Worm (Caenorhabditis elegans) whole organism, L1 larva: ENCODE data around the gene slc-17.4.
A peak's percentile ranks its signal among the peaks of the same experiment; 100 is the strongest.

Source experiments
- F16B12.6 ChIP-seq: fragments of 150-350 bp; optimal IDR thresholded peaks from 2 replicates; lab custom pipeline; 2014; ENCODE audit warnings: missing biosample characterization, missing genetic modification characterization
- Y116A8C.19 ChIP-seq: sonication (generic microtip); optimal IDR thresholded peaks from 2 replicates; lab custom pipeline; 2016; ENCODE audit warnings: missing compliant biosample characterization, missing genetic modification characterization, borderline replicate concordance
- aha-1 ChIP-seq: fragments of 150-350 bp; optimal IDR thresholded peaks from 2 replicates; lab custom pipeline; 2014; ENCODE audit warnings: missing biosample characterization, missing genetic modification characterization
- blmp-1 ChIP-seq: fragments of 150-350 bp; optimal IDR thresholded peaks from 2 replicates; lab custom pipeline; 2014; ENCODE audit warnings: missing biosample characterization, missing genetic modification characterization
- ceh-63 ChIP-seq: fragments of 200-800 bp; sonication (Bioruptor generic); optimal IDR thresholded peaks from 2 replicates; lab custom pipeline; 2018; ENCODE audit warnings: mild to moderate bottlenecking, missing genetic modification characterization, missing compliant biosample characterization
- ceh-8 ChIP-seq: fragments of 200-800 bp; sonication (Bioruptor generic); optimal IDR thresholded peaks from 2 replicates; lab custom pipeline; 2018; ENCODE audit warnings: mild to moderate bottlenecking, missing genetic modification characterization, moderate library complexity, missing compliant biosample characterization
- ceh-88 ChIP-seq: fragments of 200-800 bp; sonication (Bioruptor generic); IDR thresholded peaks from 2 replicates; pipeline ENCODE4 v1.3.6; 2022; ENCODE audit warnings: missing genetic modification characterization, missing compliant biosample characterization
- ceh-90 ChIP-seq: sonication (generic microtip); optimal IDR thresholded peaks from 2 replicates; lab custom pipeline; 2016; ENCODE audit warnings: missing genetic modification characterization, missing compliant biosample characterization
- ces-1 ChIP-seq: fragments of 150-350 bp; optimal IDR thresholded peaks from 2 replicates; lab custom pipeline; 2014; ENCODE audit warnings: missing biosample characterization, missing genetic modification reagents, missing genetic modification characterization
- dpl-1 ChIP-seq, 3 experiments: fragments of 150-350 bp in 2 of 3; sonication (generic microtip) in 1 of 3; optimal IDR thresholded peaks; 2 replicates each; lab custom pipeline; 2014 to 2017; ENCODE audit warnings: missing biosample characterization in 3 of 3, missing genetic modification characterization in 3 of 3, missing genetic modification reagents in 3 of 3
- efl-1 ChIP-seq, 4 experiments: fragments of 150-350 bp; optimal IDR thresholded peaks in 3 of 4; peaks in 1 of 4; 1 replicate in 1 of 4; 2 replicates in 3 of 4; lab custom pipeline; 2014; ENCODE audit warnings: missing biosample characterization in 2 of 4, missing genetic modification characterization in 2 of 4, missing genetic modification reagents in 2 of 4
- elt-2 ChIP-seq: sonication (generic microtip); optimal IDR thresholded peaks from 2 replicates; lab custom pipeline; 2016; ENCODE audit warnings: missing genetic modification characterization, mild to moderate bottlenecking, inconsistent platforms, missing compliant biosample characterization, missing genetic modification reagents
- ets-5 ChIP-seq: fragments of 200-800 bp; sonication (Bioruptor generic); IDR thresholded peaks from 2 replicates; pipeline ENCODE4 v1.3.6; 2022; ENCODE audit warnings: missing genetic modification characterization, missing compliant biosample characterization
- fkh-10 ChIP-seq: sonication (generic microtip); optimal IDR thresholded peaks from 2 replicates; lab custom pipeline; 2017; ENCODE audit warnings: missing biosample characterization, missing genetic modification reagents, missing genetic modification characterization
- hlh-4 ChIP-seq: sonication (generic microtip); optimal IDR thresholded peaks from 2 replicates; lab custom pipeline; 2016; ENCODE audit warnings: mild to moderate bottlenecking, missing genetic modification characterization, missing compliant biosample characterization
- irx-1 ChIP-seq: sonication (generic microtip); optimal IDR thresholded peaks from 2 replicates; lab custom pipeline; 2016; ENCODE audit warnings: missing genetic modification characterization, missing compliant biosample characterization
- jun-1 ChIP-seq: fragments of 150-350 bp; optimal IDR thresholded peaks from 2 replicates; lab custom pipeline; 2014; ENCODE audit warnings: missing biosample characterization, missing genetic modification reagents, missing genetic modification characterization
- lin-14 ChIP-seq: fragments of 200-800 bp; sonication (Bioruptor generic); optimal IDR thresholded peaks from 2 replicates; lab custom pipeline; 2018; ENCODE audit warnings: mild to moderate bottlenecking, missing genetic modification characterization, moderate library complexity, missing compliant biosample characterization
- lin-39 ChIP-seq: fragments of 150-350 bp; optimal IDR thresholded peaks from 2 replicates; lab custom pipeline; 2014; ENCODE audit warnings: missing biosample characterization, missing genetic modification reagents, missing genetic modification characterization
- lsy-2 ChIP-seq, 2 experiments: fragments of 150-350 bp; optimal IDR thresholded peaks; 2 replicates each; lab custom pipeline; 2014; ENCODE audit warnings: missing biosample characterization in 2 of 2, missing genetic modification characterization in 2 of 2
- mep-1 ChIP-seq: fragments of 150-350 bp; optimal IDR thresholded peaks from 2 replicates; lab custom pipeline; 2014; ENCODE audit warnings: missing biosample characterization, missing genetic modification characterization
- nhr-11 ChIP-seq: fragments of 150-350 bp; optimal IDR thresholded peaks from 2 replicates; lab custom pipeline; 2014; ENCODE audit warnings: missing biosample characterization, missing genetic modification characterization
- nhr-12 ChIP-seq: sonication (generic microtip); optimal IDR thresholded peaks from 2 replicates; lab custom pipeline; 2017; ENCODE audit warnings: missing biosample characterization, missing genetic modification characterization
- nhr-19 ChIP-seq: fragments of 200-800 bp; sonication (Bioruptor generic); conservative IDR thresholded peaks from 2 replicates; pipeline ENCODE4 v1.3.6; 2022; ENCODE audit warnings: missing genetic modification characterization, missing compliant biosample characterization
- nhr-47 ChIP-seq: sonication (generic microtip); optimal IDR thresholded peaks from 2 replicates; lab custom pipeline; 2016; ENCODE audit warnings: mild to moderate bottlenecking, missing genetic modification characterization, moderate library complexity, missing compliant biosample characterization
- nhr-76 ChIP-seq: sonication (generic microtip); optimal IDR thresholded peaks from 2 replicates; lab custom pipeline; 2017; ENCODE audit warnings: missing biosample characterization, missing genetic modification characterization
- nhr-77 ChIP-seq: fragments of 150-350 bp; optimal IDR thresholded peaks from 2 replicates; lab custom pipeline; 2014; ENCODE audit warnings: missing biosample characterization, missing genetic modification characterization
- pag-3 ChIP-seq: sonication (generic microtip); optimal IDR thresholded peaks from 2 replicates; lab custom pipeline; 2017; ENCODE audit warnings: missing genetic modification characterization, mild to moderate bottlenecking, missing compliant biosample characterization, antibody characterized with exemption, borderline replicate concordance; ENCODE audit not compliant: insufficient read depth
- pqm-1 ChIP-seq: sonication (generic microtip); optimal IDR thresholded peaks from 3 replicates; lab custom pipeline; 2017; ENCODE audit warnings: missing biosample characterization, missing genetic modification characterization
- snpc-4 ChIP-seq: fragments of 150-350 bp; optimal IDR thresholded peaks from 2 replicates; lab custom pipeline; 2014; ENCODE audit warnings: missing biosample characterization, missing genetic modification characterization
- snu-23 ChIP-seq: sonication (generic microtip); optimal IDR thresholded peaks from 2 replicates; lab custom pipeline; 2016; ENCODE audit warnings: missing genetic modification characterization, missing compliant biosample characterization
- sptf-1 ChIP-seq: fragments of 150-350 bp; optimal IDR thresholded peaks from 2 replicates; lab custom pipeline; 2014; ENCODE audit warnings: missing biosample characterization, missing genetic modification characterization
- sup-37 ChIP-seq: fragments of 200-800 bp; sonication (Bioruptor generic); optimal IDR thresholded peaks from 2 replicates; lab custom pipeline; 2018; ENCODE audit warnings: mild to moderate bottlenecking, missing genetic modification characterization, missing compliant biosample characterization
- tlp-1 ChIP-seq: fragments of 150-350 bp; optimal IDR thresholded peaks from 2 replicates; lab custom pipeline; 2014; ENCODE audit warnings: missing biosample characterization, missing genetic modification characterization
- unc-30 ChIP-seq: sonication (generic microtip); optimal IDR thresholded peaks from 2 replicates; lab custom pipeline; 2017; ENCODE audit warnings: missing biosample characterization, missing genetic modification characterization
- unc-86 ChIP-seq: sonication (generic microtip); optimal IDR thresholded peaks from 2 replicates; lab custom pipeline; 2016; ENCODE audit warnings: missing genetic modification characterization, missing compliant biosample characterization
- ztf-4 ChIP-seq: fragments of 150-350 bp; optimal IDR thresholded peaks from 2 replicates; lab custom pipeline; 2014; ENCODE audit warnings: missing biosample characterization, missing genetic modification characterization

Gene slc-17.4

DNA sequence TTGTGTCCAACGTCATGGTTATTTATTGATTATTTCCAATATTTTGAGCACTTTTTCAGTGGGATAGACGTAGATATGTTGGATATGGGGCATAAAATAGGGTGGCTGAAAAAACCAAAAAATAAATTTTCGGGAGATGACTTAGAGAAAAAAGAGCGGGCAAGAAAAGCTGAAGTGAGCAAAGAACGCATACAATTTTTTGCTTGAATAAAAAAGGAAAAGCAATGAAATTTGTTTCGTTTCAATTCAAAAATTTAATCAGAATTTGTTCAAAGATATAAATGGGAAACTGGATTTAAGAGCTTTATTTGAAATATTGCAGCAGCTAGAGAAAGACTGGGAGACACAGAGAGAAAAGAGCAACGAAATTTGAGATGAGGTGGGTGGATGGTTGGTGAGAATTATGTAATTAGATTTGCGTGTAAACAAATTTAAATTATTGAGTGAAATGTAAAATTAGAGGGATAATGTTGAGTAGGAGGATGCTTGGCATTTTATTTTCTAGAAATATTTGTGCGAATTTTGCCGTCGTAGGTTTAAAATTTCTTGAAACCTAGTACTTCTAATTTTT, at the start of gene slc-17.4, which contains the start of gene T28F3.11:
TSS of gene slc-17.4 (minus strand) at position 105 of the 571 bp plus-strand sequence.
TSS of gene T28F3.11 (minus strand) at position 51 of the 571 bp plus-strand sequence.
- TF ChIP-seq pqm-1 (tag; lab: Kevin White, UChicago) (no peak), lin-14 (GFP tag; lab: Kevin White, UChicago) (peak; percentile 43)

DNA sequence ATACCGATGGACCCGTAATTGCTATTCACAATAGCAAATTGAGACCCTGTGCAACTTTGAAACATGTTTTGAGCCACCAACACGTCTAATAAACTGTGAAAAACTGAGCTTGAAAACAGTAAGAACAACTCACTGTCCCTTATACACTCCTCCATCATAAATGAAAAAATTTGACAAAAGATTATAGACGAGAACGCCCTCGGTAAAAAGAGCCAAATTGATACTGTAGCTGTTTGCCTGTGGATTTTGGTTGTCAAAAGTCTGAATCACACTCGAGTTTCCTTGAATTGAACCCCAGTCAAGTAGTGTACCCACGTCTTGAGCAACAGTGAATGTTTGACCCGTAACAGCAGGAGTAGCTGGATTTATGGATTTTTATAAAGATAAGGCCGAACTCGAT, 49.5 kb upstream of the slc-17.4 start:
- TF ChIP-seq jun-1, result no peak
- no peak for TF ChIP-seq nhr-12
- no peak for TF ChIP-seq ztf-4 (tag; lab: Kevin White, UChicago)
- TF ChIP-seq ceh-90, result no peak
- TF ChIP-seq sup-37 (GFP tag; lab: Kevin White, UChicago), result no peak
- no peak for TF ChIP-seq irx-1 (tag; lab: Kevin White, UChicago)
- TF ChIP-seq ceh-8 (GFP tag; lab: Kevin White, UChicago), result no peak
- no peak for TF ChIP-seq nhr-19 (GFP tag; lab: Robert Waterston, UW)

DNA sequence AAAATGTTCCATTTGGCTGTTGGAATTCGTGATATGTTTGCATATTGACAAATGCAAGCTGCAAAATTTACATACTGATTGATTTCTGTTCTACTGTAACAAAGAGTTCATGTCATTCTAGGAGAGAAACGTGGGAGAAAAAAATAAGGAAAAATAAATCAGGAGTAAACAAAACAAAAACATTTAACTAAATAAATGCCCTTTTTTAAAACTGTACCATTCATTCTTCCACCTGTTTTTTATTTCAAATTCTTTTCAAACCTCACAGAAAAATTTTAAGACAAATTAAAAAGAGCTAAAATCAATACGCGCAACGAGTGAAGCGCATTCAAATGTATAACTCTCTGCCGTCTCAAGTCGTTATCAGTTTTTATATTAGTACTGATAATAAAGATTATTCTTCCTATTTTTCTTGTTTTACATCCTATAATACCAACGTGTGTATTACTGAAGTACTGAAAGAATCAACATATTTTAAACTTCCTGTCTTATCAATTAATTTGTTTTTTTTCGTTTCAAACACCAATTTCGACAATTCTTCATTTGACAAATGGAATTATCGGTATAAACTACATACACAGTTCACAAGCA, 47.5 kb upstream of the slc-17.4 start, which contains the start of gene C49C3.10:
TSS of gene C49C3.10 (minus strand) at position 51 of the 591 bp plus-strand sequence.
- TF ChIP-seq ces-1 (no peak), jun-1 (peak; percentile 76), snu-23 (GFP tag; lab: Kevin White, UChicago) (no peak), tlp-1 (tag; lab: Kevin White, UChicago) (peak; percentile 14), elt-2 (peak; percentile 87), pqm-1 (tag; lab: Kevin White, UChicago) (peak; percentile 23)

DNA sequence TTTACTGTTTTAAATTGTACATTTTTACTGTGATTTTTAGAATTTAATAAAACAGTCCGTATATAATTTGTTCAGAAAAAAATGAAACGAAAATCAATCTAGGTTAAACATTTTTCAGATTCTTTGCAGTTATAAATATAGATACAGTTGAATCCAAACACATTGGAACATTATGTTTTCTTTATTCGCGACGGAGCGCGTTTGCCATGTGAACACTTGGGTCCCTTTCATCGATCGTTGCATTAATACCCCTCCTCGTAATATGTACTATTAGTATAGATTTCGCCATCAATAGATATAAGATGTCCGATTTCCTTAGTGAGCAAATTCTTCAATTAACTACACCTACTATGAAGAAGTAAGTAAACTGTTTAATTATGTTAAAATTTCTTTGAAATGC, 43.5 kb upstream of the slc-17.4 start, which contains the start of gene C49C3.8:
TSS of gene C49C3.8 (plus strand) at position 173 of the 400 bp plus-strand sequence.
- TF ChIP-seq unc-30 (tag; lab: Kevin White, UChicago) (no peak), nhr-11 (no peak), ceh-88 (GFP tag; lab: Robert Waterston, UW) (no peak), ceh-90 (no peak), F16B12.6 (no peak), unc-86 (tag; lab: Kevin White, UChicago) (no peak), pqm-1 (tag; lab: Kevin White, UChicago) (no peak), ceh-63 (no peak), Y116A8C.19 (tag; lab: Kevin White, UChicago) (no peak), ets-5 (GFP tag; lab: Robert Waterston, UW) (no peak), mep-1 (tag; lab: Kevin White, UChicago) (peak; percentile 29), lin-14 (GFP tag; lab: Kevin White, UChicago) (peak; percentile 60), nhr-76 (tag; lab: Kevin White, UChicago) (no peak), lin-39 (tag; lab: Kevin White, UChicago) (no peak), nhr-47 (tag; lab: Kevin White, UChicago) (no peak), nhr-19 (GFP tag; lab: Robert Waterston, UW) (no peak), dpl-1 (GFP tag; optimal IDR thresholded peaks at IDR 0.05; lab: Kevin White, UChicago) (peak in 1 of 3 experiments; percentile 19), nhr-77 (tag; lab: Kevin White, UChicago) (no peak), sptf-1 (no peak), aha-1 (no peak), blmp-1 (tag; lab: Kevin White, UChicago) (peak; percentile 38), efl-1 (optimal IDR thresholded peaks at IDR 0.05; lab: Kevin White, UChicago) (no peak), efl-1 (GFP tag; optimal IDR thresholded peaks at IDR 0.05 in 1 of 2; lab: Kevin White, UChicago) (peak in 1 of 2 experiments; percentile 12), hlh-4 (tag; lab: Kevin White, UChicago) (no peak), fkh-10 (no peak), lsy-2 (tag; optimal IDR thresholded peaks at IDR 0.05; lab: Kevin White, UChicago) (peak in 1 of 2 experiments; percentile 26), pag-3 (no peak), snpc-4 (tag; lab: Kevin White, UChicago) (no peak)
